Fruit fly (Drosophila melanogaster): ENCODE results near the gene zfh1.

The zfh1 gene

DNA sequence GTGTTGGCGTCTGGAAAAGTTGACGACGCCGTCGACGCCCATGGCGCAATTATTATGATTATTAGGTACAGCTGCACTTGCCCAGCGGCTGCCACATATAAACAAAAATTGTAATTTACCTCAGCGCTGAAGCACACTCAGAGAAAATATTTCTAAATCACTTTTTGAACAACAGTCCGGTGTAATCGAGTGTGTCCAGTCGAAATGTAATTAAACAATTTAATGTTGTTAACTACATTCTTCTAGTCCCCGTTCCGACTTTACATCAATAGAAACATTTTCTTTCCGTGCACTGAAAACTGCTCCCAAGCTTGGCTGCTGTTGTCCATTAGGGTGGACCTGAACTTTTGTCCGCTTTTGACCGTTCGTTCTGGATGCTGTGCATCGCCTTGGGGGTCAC lies 36.7 kb upstream of the zfh1 start (continued):
- TF ChIP-seq Sox102F (GFP tag; optimal IDR thresholded peaks at IDR 0.05) (peak; percentile 29), CG13624 (GFP tag; optimal IDR thresholded peaks at IDR 0.05) (no peak), CG10959 (GFP tag; IDR thresholded peaks at IDR 0.05) (no peak), phol (tag; optimal IDR thresholded peaks at IDR 0.05) (peak; percentile 18), Hsf (GFP tag; optimal IDR thresholded peaks at IDR 0.05) (no peak), YL-1 (GFP tag; optimal IDR thresholded peaks at IDR 0.05) (no peak), jumu (GFP tag; optimal IDR thresholded peaks at IDR 0.05) (peak; percentile 6), nerfin-1 (tag; optimal IDR thresholded peaks at IDR 0.05) (no peak), CG17361 (GFP tag; IDR thresholded peaks at IDR 0.05) (0 out of 3 replicates have a peak, but pooled peaks have one; percentile 32), mld (GFP tag; IDR thresholded peaks at IDR 0.05; ENCODE audit: partially characterized antibody) (no peak), HmgD (GFP tag; optimal IDR thresholded peaks at IDR 0.05) (no peak), B-H1 (GFP tag; IDR thresholded peaks at IDR 0.05) (no peak), CG42726 (GFP tag; IDR thresholded peaks at IDR 0.05; ENCODE audit: partially characterized antibody) (no peak), CG6272 (GFP tag; IDR thresholded peaks at IDR 0.05) (0 out of 2 replicates have a peak, but pooled peaks have one; percentile 6), ash1 (GFP tag; optimal IDR thresholded peaks at IDR 0.05) (no peak), CG1603 (tag; optimal IDR thresholded peaks at IDR 0.05) (peak; percentile 47), CG12104 (GFP tag; optimal IDR thresholded peaks at IDR 0.05) (no peak), zfh1 (GFP tag; IDR thresholded peaks at IDR 0.05) (peak; percentile 35; the same call in 1 of the 3 replicates), Optix (GFP tag; IDR thresholded peaks at IDR 0.05) (peak; percentile 36; the same call in 1 of the 3 replicates), CG34422 (GFP tag; IDR thresholded peaks at IDR 0.05) (no peak), lab (GFP tag; optimal IDR thresholded peaks at IDR 0.05) (peak; percentile 30), Antp (GFP tag; optimal IDR thresholded peaks at IDR 0.05) (peak; percentile 38), CG15269 (tag; optimal IDR thresholded peaks at IDR 0.05) (no peak), Ets97D (GFP tag; optimal IDR thresholded peaks at IDR 0.05) (no peak), CG13287 (GFP tag; IDR thresholded peaks at IDR 0.05; ENCODE audit: partially characterized antibody) (no peak), E2f2 (GFP tag; IDR thresholded peaks at IDR 0.05) (no peak), otp (GFP tag; IDR thresholded peaks at IDR 0.05) (no peak), jing (GFP tag; optimal IDR thresholded peaks at IDR 0.05) (no peak), Pdp1 (GFP tag; optimal IDR thresholded peaks at IDR 0.05) (peak in 1 of 2 experiments; percentile 24), Kr (GFP tag; optimal IDR thresholded peaks at IDR 0.05) (no peak), CG11247 (GFP tag; IDR thresholded peaks at IDR 0.05) (0 out of 2 replicates have a peak, but pooled peaks have one; percentile 11), bigmax (GFP tag; optimal IDR thresholded peaks at IDR 0.05) (no peak), wor (GFP tag; IDR thresholded peaks at IDR 0.05) (no peak), Ravus (GFP tag; IDR thresholded peaks at IDR 0.05) (no peak), p53 (GFP tag; optimal IDR thresholded peaks at IDR 0.05) (no peak), HLH3B (GFP tag; IDR thresholded peaks at IDR 0.05) (no peak), Blimp-1 (GFP tag; optimal IDR thresholded peaks at IDR 0.05) (peak; percentile 25), sd (tag; optimal IDR thresholded peaks at IDR 0.05) (no peak), h (optimal IDR thresholded peaks at IDR 0.05) (no peak), CG31441 (GFP tag; IDR thresholded peaks at IDR 0.05) (0 out of 2 replicates have a peak, but pooled peaks have one; percentile 27), CG2120 (GFP tag; optimal IDR thresholded peaks at IDR 0.05) (no peak), CG11093 (GFP tag; IDR thresholded peaks at IDR 0.05) (no peak), dimm (GFP tag; IDR thresholded peaks at IDR 0.05) (no peak), unc-4 (GFP tag; IDR thresholded peaks at IDR 0.05; ENCODE audit: partially characterized antibody) (no peak), CG4360 (GFP tag; IDR thresholded peaks at IDR 0.05) (no peak), fd3F (GFP tag; optimal IDR thresholded peaks at IDR 0.05) (no peak), CG7987 (GFP tag; optimal IDR thresholded peaks at IDR 0.05) (no peak), stwl (tag; optimal IDR thresholded peaks at IDR 0.05) (no peak), D (optimal IDR thresholded peaks at IDR 0.05) (no peak), D (GFP tag; optimal IDR thresholded peaks at IDR 0.05) (peak; percentile 7), gcm2 (GFP tag; optimal IDR thresholded peaks at IDR 0.05) (no peak), nau (GFP tag; optimal IDR thresholded peaks at IDR 0.05) (no peak)
